Fruit fly (Drosophila melanogaster): ENCODE data around the gene CG7512.

DNA sequence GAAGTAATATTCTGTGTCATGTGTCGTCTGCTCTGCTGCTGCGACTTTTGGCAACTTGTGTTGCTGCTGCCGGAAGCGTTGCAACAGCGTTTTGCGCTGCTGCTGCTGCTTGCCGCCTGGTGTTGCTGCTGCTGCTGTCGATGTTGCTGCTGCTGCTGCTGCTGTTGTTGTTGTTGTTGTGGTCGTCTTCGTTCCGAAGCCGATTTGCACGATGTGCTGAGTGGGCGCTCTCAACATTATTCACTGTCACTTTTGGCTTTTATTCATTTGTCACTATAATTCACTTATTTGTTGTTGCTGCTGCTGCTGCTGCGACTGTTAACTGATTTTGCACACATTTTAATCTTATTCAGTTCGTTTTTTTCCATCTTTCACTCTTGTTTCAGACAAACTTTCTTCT is 28.9 kb downstream of the CG7512 start:
- TF ChIP-seq CG3919 (GFP tag; optimal IDR thresholded peaks at IDR 0.05) (peak; percentile 13), salr (GFP tag; optimal IDR thresholded peaks at IDR 0.05) (no peak), achi (GFP tag; optimal IDR thresholded peaks at IDR 0.05) (no peak), Hr4 (GFP tag; optimal IDR thresholded peaks at IDR 0.05) (no peak), CG32006 (GFP tag; optimal IDR thresholded peaks at IDR 0.05) (no peak), fkh (GFP tag; optimal IDR thresholded peaks at IDR 0.05) (no peak), CG8319 (GFP tag; optimal IDR thresholded peaks at IDR 0.05) (no peak), dsx (GFP tag; optimal IDR thresholded peaks at IDR 0.05; ENCODE audit: poor library complexity, severe bottlenecking) (no peak), CG10669 (GFP tag; optimal IDR thresholded peaks at IDR 0.05) (no peak), CG31627 (GFP tag; optimal IDR thresholded peaks at IDR 0.05) (no peak), CG11294 (GFP tag; IDR thresholded peaks at IDR 0.05) (no peak), Lpt (GFP tag; optimal IDR thresholded peaks at IDR 0.05) (no peak), Hr39 (GFP tag; optimal IDR thresholded peaks at IDR 0.05) (no peak)

All from whole organism, prepupa.